Fruit fly (Drosophila melanogaster) whole organism, embryonic: Measurements from ENCODE around the gene CG9643.

Experiments
- CG10366 ChIP-seq: fragments of 200-800 bp; sonication (Bioruptor generic); IDR thresholded peaks from 2 replicates; pipeline ENCODE4 v1.3.6; 2022; ENCODE audit warnings: missing biosample characterization, missing genetic modification characterization
- CG10979 ChIP-seq: fragments of 200-800 bp; sonication (Bioruptor generic); optimal IDR thresholded peaks from 2 replicates; lab custom pipeline; 2018; ENCODE audit warnings: missing biosample characterization, mild to moderate bottlenecking, missing genetic modification characterization, moderate library complexity
- CG12104 ChIP-seq: fragments of 200-800 bp; sonication (Bioruptor generic); optimal IDR thresholded peaks from 3 replicates; lab custom pipeline; 2016; ENCODE audit warnings: missing biosample characterization, missing genetic modification characterization
- CG15514 ChIP-seq: fragments of 200-800 bp; sonication (Bioruptor generic); optimal IDR thresholded peaks from 3 replicates; lab custom pipeline; 2017; ENCODE audit warnings: missing biosample characterization, missing genetic modification characterization, mild to moderate bottlenecking, moderate library complexity, missing genetic modification reagents
- CG17359 ChIP-seq: fragments of 200-800 bp; sonication (Bioruptor generic); optimal IDR thresholded peaks from 3 replicates; lab custom pipeline; 2018; ENCODE audit warnings: missing biosample characterization, mild to moderate bottlenecking, missing genetic modification characterization, moderate library complexity
- CG17612 ChIP-seq: fragments of 200-800 bp; sonication (Bioruptor generic); IDR thresholded peaks from 2 replicates; pipeline ENCODE4 v1.3.6; 2022; ENCODE audit warnings: missing biosample characterization, missing genetic modification characterization
- CG2678 ChIP-seq: fragments of 200-800 bp; sonication (Bioruptor generic); optimal IDR thresholded peaks from 3 replicates; lab custom pipeline; 2019; ENCODE audit warnings: missing biosample characterization, mild to moderate bottlenecking, missing genetic modification characterization, moderate library complexity
- CG2712 ChIP-seq: fragments of 200-800 bp; optimal IDR thresholded peaks from 3 replicates; lab custom pipeline; 2019; ENCODE audit warnings: missing biosample characterization, mild to moderate bottlenecking, missing genetic modification characterization, moderate library complexity
- CG2875 ChIP-seq: fragments of 200-800 bp; sonication (Bioruptor generic); optimal IDR thresholded peaks from 2 replicates; lab custom pipeline; 2017; ENCODE audit warnings: missing biosample characterization, mild to moderate bottlenecking, missing genetic modification characterization, missing genetic modification reagents
- CG32532 ChIP-seq: fragments of 200-800 bp; sonication (Bioruptor generic); IDR thresholded peaks from 2 replicates; pipeline ENCODE4 v1.3.6; 2022; ENCODE audit warnings: missing biosample characterization, missing genetic modification characterization
- CG7556 ChIP-seq: fragments of 200-800 bp; sonication (Bioruptor generic); optimal IDR thresholded peaks from 2 replicates; lab custom pipeline; 2017; ENCODE audit warnings: missing biosample characterization, mild to moderate bottlenecking, missing genetic modification characterization
- CG7839 ChIP-seq: fragments of 200-800 bp; sonication (Bioruptor generic); optimal IDR thresholded peaks from 3 replicates; lab custom pipeline; 2018; ENCODE audit warnings: missing biosample characterization, mild to moderate bottlenecking, missing genetic modification characterization, moderate library complexity
- CG8290 ChIP-seq, 3 experiments: fragments of 200-800 bp; sonication (Bioruptor generic); optimal IDR thresholded peaks; 2 replicates each; lab custom pipeline; 2016 to 2019; ENCODE audit warnings: missing biosample characterization in 3 of 3, missing genetic modification characterization in 3 of 3, mild to moderate bottlenecking in 2 of 3, moderate library complexity in 1 of 3
- CG8924 ChIP-seq: fragments of 200-800 bp; optimal IDR thresholded peaks from 3 replicates; lab custom pipeline; 2019; ENCODE audit warnings: missing biosample characterization, mild to moderate bottlenecking, missing genetic modification characterization, moderate library complexity
- CoRest ChIP-seq: fragments of 200-800 bp; sonication (Bioruptor generic); optimal IDR thresholded peaks from 3 replicates; lab custom pipeline; 2018; ENCODE audit warnings: missing biosample characterization, mild to moderate bottlenecking, missing genetic modification characterization, moderate library complexity
- D19A ChIP-seq: fragments of 200-800 bp; optimal IDR thresholded peaks from 3 replicates; lab custom pipeline; 2019; ENCODE audit warnings: missing biosample characterization, mild to moderate bottlenecking, missing genetic modification characterization, moderate library complexity
- HLH3B ChIP-seq: fragments of 200-800 bp; sonication (Bioruptor generic); IDR thresholded peaks from 2 replicates; pipeline ENCODE4 v1.3.6; 2022; ENCODE audit warnings: missing biosample characterization, missing genetic modification characterization
- Hmr ChIP-seq: fragments of 200-800 bp; sonication (Bioruptor generic); optimal IDR thresholded peaks from 3 replicates; lab custom pipeline; 2017; ENCODE audit warnings: mild to moderate bottlenecking, missing biosample characterization, missing genetic modification reagents, missing genetic modification characterization
- Med ChIP-seq: fragments of 200-800 bp; sonication (Bioruptor generic); peaks from one replicate; lab custom pipeline; 2016; ENCODE audit warnings: missing biosample characterization, missing genetic modification characterization, mild to moderate bottlenecking, inconsistent platforms, moderate library complexity
- NfI ChIP-seq: fragments of 200-800 bp; sonication (Bioruptor generic); optimal IDR thresholded peaks from 3 replicates; lab custom pipeline; 2018; ENCODE audit warnings: missing biosample characterization, mild to moderate bottlenecking, missing genetic modification characterization, moderate library complexity
- Ptx1 ChIP-seq: fragments of 200-800 bp; sonication (Bioruptor generic); IDR thresholded peaks from 2 replicates; pipeline ENCODE4 v1.3.6; 2022; ENCODE audit warnings: missing biosample characterization, missing genetic modification characterization
- Side ChIP-seq: fragments of 200-800 bp; sonication (Bioruptor generic); optimal IDR thresholded peaks from 2 replicates; lab custom pipeline; 2016; ENCODE audit warnings: missing biosample characterization, missing genetic modification characterization
- Sox102F ChIP-seq: fragments of 200-800 bp; sonication (Bioruptor generic); optimal IDR thresholded peaks from 2 replicates; lab custom pipeline; 2018; ENCODE audit warnings: missing biosample characterization, mild to moderate bottlenecking, missing genetic modification characterization, moderate library complexity
- Xbp1 ChIP-seq: fragments of 200-800 bp; sonication (Bioruptor generic); optimal IDR thresholded peaks from 3 replicates; lab custom pipeline; 2016; ENCODE audit warnings: missing biosample characterization, mild to moderate bottlenecking, missing genetic modification characterization
- Xrp1 ChIP-seq: fragments of 200-800 bp; sonication (Bioruptor generic); IDR thresholded peaks from 2 replicates; pipeline ENCODE4 v1.3.6; 2022; ENCODE audit warnings: missing biosample characterization, missing genetic modification characterization
- cas ChIP-seq: fragments of 200-800 bp; sonication (Bioruptor generic); IDR thresholded peaks from 2 replicates; pipeline ENCODE4 v1.3.6; 2022; ENCODE audit warnings: missing biosample characterization, missing genetic modification characterization
- ci ChIP-seq: fragments of 200-800 bp; sonication (Bioruptor generic); IDR thresholded peaks from 3 replicates; pipeline ENCODE4 v1.3.6; 2022; ENCODE audit warnings: missing biosample characterization, missing genetic modification characterization
- corto ChIP-seq: fragments of 200-800 bp; sonication (Bioruptor generic); optimal IDR thresholded peaks from 2 replicates; lab custom pipeline; 2016; ENCODE audit warnings: missing biosample characterization, mild to moderate bottlenecking, missing genetic modification characterization, moderate library complexity
- cwo ChIP-seq: fragments of 200-800 bp; sonication (Bioruptor generic); optimal IDR thresholded peaks from 3 replicates; lab custom pipeline; 2017; ENCODE audit warnings: missing biosample characterization, missing genetic modification characterization, mild to moderate bottlenecking, moderate library complexity, missing genetic modification reagents
- dpn ChIP-seq, 2 experiments: fragments of 200-800 bp; sonication (Bioruptor generic); optimal IDR thresholded peaks; 3 replicates each; lab custom pipeline; 2016; ENCODE audit warnings: missing biosample characterization in 2 of 2, missing genetic modification characterization in 2 of 2
- gem ChIP-seq: fragments of 200-800 bp; sonication (Bioruptor generic); optimal IDR thresholded peaks from 2 replicates; lab custom pipeline; 2019; ENCODE audit warnings: missing biosample characterization, mild to moderate bottlenecking, missing genetic modification characterization, moderate library complexity
- hkb ChIP-seq, 2 experiments: fragments of 200-800 bp in 1 of 2; fragments of >200 bp in 1 of 2; sonication (Bioruptor generic) in 1 of 2; IDR thresholded peaks in 1 of 2; optimal IDR thresholded peaks in 1 of 2; 2 replicates each; pipeline versions ENCODE4 v1.3.6 to Lab custom; 2017 to 2022; ENCODE audit warnings: missing biosample characterization in 1 of 2, missing genetic modification characterization in 1 of 2
- lab ChIP-seq: fragments of 200-800 bp; sonication (Bioruptor generic); optimal IDR thresholded peaks from 3 replicates; lab custom pipeline; 2017; ENCODE audit warnings: missing biosample characterization, missing genetic modification characterization, mild to moderate bottlenecking, moderate library complexity, missing genetic modification reagents
- phol ChIP-seq: fragments of 200-800 bp; sonication (Bioruptor generic); optimal IDR thresholded peaks from 3 replicates; lab custom pipeline; 2018; ENCODE audit warnings: missing biosample characterization, mild to moderate bottlenecking, missing genetic modification characterization, moderate library complexity
- prd ChIP-seq, 3 experiments: fragments of >200 bp in 2 of 3; fragments of 200-800 bp in 1 of 3; sonication (Bioruptor generic) in 1 of 3; optimal IDR thresholded peaks in 2 of 3; IDR thresholded peaks in 1 of 3; 2 replicates in 2 of 3; 3 replicates in 1 of 3; pipeline versions ENCODE4 v1.3.6 to Lab custom; 2017 to 2022; ENCODE audit warnings: missing biosample characterization in 1 of 3, missing genetic modification characterization in 1 of 3
- row ChIP-seq: fragments of 200-800 bp; sonication (Bioruptor generic); IDR thresholded peaks from 3 replicates; pipeline ENCODE4 v1.3.6; 2022; ENCODE audit warnings: missing biosample characterization, missing genetic modification characterization
- sens ChIP-seq: fragments of 200-800 bp; sonication (Bioruptor generic); peaks from one replicate; lab custom pipeline; 2016; ENCODE audit warnings: missing biosample characterization, missing genetic modification characterization
- slp2 ChIP-seq: fragments of 200-800 bp; sonication (Bioruptor generic); optimal IDR thresholded peaks from 2 replicates; lab custom pipeline; 2016; ENCODE audit warnings: missing biosample characterization, missing genetic modification characterization
- sob ChIP-seq: fragments of 200-800 bp; sonication (Bioruptor generic); IDR thresholded peaks from 2 replicates; pipeline ENCODE4 v1.3.6; 2022; ENCODE audit warnings: missing biosample characterization, missing genetic modification characterization
- tio ChIP-seq: fragments of 200-800 bp; sonication (Bioruptor generic); optimal IDR thresholded peaks from 2 replicates; lab custom pipeline; 2017; ENCODE audit warnings: missing biosample characterization, missing genetic modification characterization, inconsistent platforms
- zen ChIP-seq: fragments of 200-800 bp; sonication (Bioruptor generic); optimal IDR thresholded peaks from 3 replicates; lab custom pipeline; 2018; ENCODE audit warnings: missing biosample characterization, mild to moderate bottlenecking, missing genetic modification characterization, moderate library complexity

Gene CG9643

DNA sequence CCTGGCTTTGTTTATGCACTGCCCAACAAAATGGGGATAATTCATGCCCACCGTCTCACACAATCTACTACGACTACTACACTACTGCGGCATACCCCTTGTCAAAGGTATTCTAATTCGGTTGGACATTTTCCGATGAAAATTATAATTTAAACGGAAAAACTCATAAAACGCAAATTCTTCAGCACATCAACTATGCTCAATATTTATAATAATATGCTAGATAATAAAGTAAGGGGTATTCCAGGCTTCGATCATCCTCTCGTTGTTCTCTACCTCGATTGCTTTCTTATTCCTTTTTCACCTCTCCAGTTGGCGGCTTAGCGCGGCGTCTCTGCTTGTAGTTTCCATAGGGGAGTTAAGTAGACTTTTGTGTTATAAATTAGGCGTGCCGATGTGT lies 37.7 kb downstream of the CG9643 start (continued):
- peak; percentile 19 for TF ChIP-seq Sox102F (GFP tag; lab: Kevin White, UChicago)
- peak in 1 of 2 experiments; percentile 8 for TF ChIP-seq dpn (GFP tag; optimal IDR thresholded peaks at IDR 0.05; lab: Kevin White, UChicago)
- TF ChIP-seq CG8290 (GFP tag; optimal IDR thresholded peaks at IDR 0.05; lab: Kevin White, UChicago) = no peak
- peak in 1 of 2 experiments; percentile 12 for TF ChIP-seq CG8290 (tag; optimal IDR thresholded peaks at IDR 0.05; lab: Kevin White, UChicago)
- TF ChIP-seq CG7556 (GFP tag; lab: Kevin White, UChicago) = peak; percentile 33
- TF ChIP-seq slp2 (GFP tag; lab: Kevin White, UChicago) = no peak
- TF ChIP-seq CG17359 = peak; percentile 24
- peak; percentile 57 for TF ChIP-seq lab
- TF ChIP-seq row (GFP tag; lab: Robert Waterston, UW) = peak; percentile 62
- TF ChIP-seq tio (GFP tag; lab: Kevin White, UChicago) = no peak
- TF ChIP-seq corto (GFP tag; lab: Kevin White, UChicago) = no peak
- TF ChIP-seq CG10979 (tag; lab: Kevin White, UChicago) = peak; percentile 13
- peak; percentile 30 for TF ChIP-seq CG15514 (GFP tag; lab: Kevin White, UChicago)
- TF ChIP-seq CG8924 (tag; lab: Kevin White, UChicago) = no peak
- TF ChIP-seq cwo (GFP tag; lab: Kevin White, UChicago) = peak; percentile 4
- peak; percentile 47 for TF ChIP-seq CG2678 (tag; lab: Kevin White, UChicago)
- TF ChIP-seq CG12104 (GFP tag; lab: Kevin White, UChicago) = no peak
- no peak for TF ChIP-seq CG2875
- peak; percentile 9 for TF ChIP-seq NfI (GFP tag; lab: Kevin White, UChicago)
- TF ChIP-seq Ptx1 (GFP tag; lab: Robert Waterston, UW) = peak; percentile 44
- TF ChIP-seq Side (GFP tag; lab: Kevin White, UChicago) = no peak
- peak; percentile 12 for TF ChIP-seq Xbp1 (GFP tag; lab: Kevin White, UChicago)
- no peak for TF ChIP-seq hkb (optimal IDR thresholded peaks at IDR 0.05; lab: Kevin White, UChicago)
- TF ChIP-seq hkb (GFP tag; IDR thresholded peaks at IDR 0.05; lab: Robert Waterston, UW) = 0 out of 2 replicates have a peak, but pooled peaks have one; percentile 31
- 0 out of 2 replicates have a peak, but pooled peaks have one; percentile 24 for TF ChIP-seq CG32532 (GFP tag; lab: Robert Waterston, UW)
- TF ChIP-seq CG17612 (GFP tag; lab: Robert Waterston, UW) = no peak
- peak; percentile 5 for TF ChIP-seq phol (tag; lab: Kevin White, UChicago)
- peak; percentile 36 for TF ChIP-seq gem (tag; lab: Kevin White, UChicago)
- peak; percentile 51 for TF ChIP-seq Med (GFP tag; lab: Kevin White, UChicago)
- TF ChIP-seq sens (GFP tag; lab: Kevin White, UChicago) = peak; percentile 62
- peak; percentile 38; the same call in 1 of the 2 replicates for TF ChIP-seq Xrp1
- peak; percentile 35 for TF ChIP-seq CG7839 (tag; lab: Kevin White, UChicago)
- TF ChIP-seq cas = no peak
- peak; percentile 16 for TF ChIP-seq D19A
- TF ChIP-seq Hmr (GFP tag; lab: Kevin White, UChicago) = peak; percentile 49
- TF ChIP-seq CG2712 = peak; percentile 13
- TF ChIP-seq CoRest (tag; lab: Kevin White, UChicago) = no peak
- peak; percentile 23; the same call in 1 of the 2 replicates for TF ChIP-seq CG10366 (GFP tag; lab: Robert Waterston, UW)
- TF ChIP-seq HLH3B (GFP tag; lab: Robert Waterston, UW) = 0 out of 2 replicates have a peak, but pooled peaks have one; percentile 8
- TF ChIP-seq sob = peak; percentile 13; the same call in 1 of the 2 replicates
- no peak for TF ChIP-seq zen (tag; lab: Kevin White, UChicago)
- TF ChIP-seq prd (optimal IDR thresholded peaks at IDR 0.05; lab: Kevin White, UChicago) = no peak
- peak; percentile 44; the same call in 1 of the 3 replicates for TF ChIP-seq prd (GFP tag; IDR thresholded peaks at IDR 0.05; lab: Robert Waterston, UW)
- 0 out of 3 replicates have a peak, but pooled peaks have one; percentile 11 for TF ChIP-seq ci (GFP tag; lab: Robert Waterston, UW)
- TF ChIP-seq, all 482 proteins: peak for 54
